Fruit fly (Drosophila melanogaster): ENCODE measurements around the gene CG34277.

CG34277 gene

DNA sequence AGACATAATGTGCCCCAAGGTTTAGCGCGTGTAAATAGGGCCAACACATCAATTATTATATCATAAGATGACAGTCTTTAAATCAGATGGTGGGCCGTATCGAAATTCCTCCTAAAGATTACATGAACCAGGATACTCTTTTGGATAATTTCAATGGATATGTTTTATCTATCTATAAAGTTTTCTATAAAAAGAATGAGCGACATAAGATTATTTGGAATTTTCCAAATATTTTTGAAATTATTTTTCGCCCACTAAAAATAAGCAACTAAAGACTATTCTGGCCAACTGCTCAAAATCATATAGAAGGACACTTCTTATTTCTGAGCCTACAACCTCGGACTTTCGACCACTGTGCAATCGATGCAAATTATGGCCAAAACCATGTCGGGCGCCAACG is 39.0 kb upstream of the CG34277 start:
- TF ChIP-seq fd85E (GFP tag; optimal IDR thresholded peaks at IDR 0.05) = no peak
- TF ChIP-seq ss (GFP tag; optimal IDR thresholded peaks at IDR 0.05) = no peak
- TF ChIP-seq CG34406 (GFP tag; optimal IDR thresholded peaks at IDR 0.05) = no peak
- peak; percentile 30 for TF ChIP-seq pdm3 (GFP tag; optimal IDR thresholded peaks at IDR 0.05)
- no peak for TF ChIP-seq CG11762 (GFP tag; optimal IDR thresholded peaks at IDR 0.05; ENCODE audit: insufficient read depth)
- peak; percentile 33 for TF ChIP-seq spab (GFP tag; optimal IDR thresholded peaks at IDR 0.05)
- TF ChIP-seq Sox102F (GFP tag; optimal IDR thresholded peaks at IDR 0.05) = no peak
- peak; percentile 29 for TF ChIP-seq lz (GFP tag; optimal IDR thresholded peaks at IDR 0.05)
- no peak for TF ChIP-seq Smox (GFP tag; optimal IDR thresholded peaks at IDR 0.05)
- peak; percentile 39; the same call in 1 of the 3 replicates for TF ChIP-seq CG6163 (GFP tag; IDR thresholded peaks at IDR 0.05)
- TF ChIP-seq CG6854 (GFP tag; optimal IDR thresholded peaks at IDR 0.05) = no peak
- no peak for TF ChIP-seq Sox14 (GFP tag; optimal IDR thresholded peaks at IDR 0.05)
- TF ChIP-seq CG9139 (GFP tag; optimal IDR thresholded peaks at IDR 0.05) = no peak
- no peak for TF ChIP-seq topi (GFP tag; optimal IDR thresholded peaks at IDR 0.05)
- no peak; the same call in 1 of the 2 replicates for TF ChIP-seq CG15336 (GFP tag; IDR thresholded peaks at IDR 0.05)
- peak; percentile 58; the same call in 1 of the 3 replicates for TF ChIP-seq CG8119 (GFP tag; IDR thresholded peaks at IDR 0.05)
- TF ChIP-seq dac (GFP tag; optimal IDR thresholded peaks at IDR 0.05) = peak; percentile 25
- no peak for TF ChIP-seq fkh (GFP tag; optimal IDR thresholded peaks at IDR 0.05)
- TF ChIP-seq Lpt (GFP tag; optimal IDR thresholded peaks at IDR 0.05) = no peak
- 0 out of 3 replicates have a peak, but pooled peaks have one; percentile 27 for TF ChIP-seq eg (GFP tag; IDR thresholded peaks at IDR 0.05)
- TF ChIP-seq CG3032 (tag; optimal IDR thresholded peaks at IDR 0.05) = peak; percentile 17
- peak; percentile 8 for TF ChIP-seq Met (GFP tag; optimal IDR thresholded peaks at IDR 0.05)
- TF ChIP-seq CG6792 (GFP tag; optimal IDR thresholded peaks at IDR 0.05) = peak; percentile 9
- peak in 1 of 2 experiments; percentile 44 for TF ChIP-seq salr (GFP tag; optimal IDR thresholded peaks at IDR 0.05)
- TF ChIP-seq Blimp-1 (GFP tag; optimal IDR thresholded peaks at IDR 0.05) = no peak
- peak; percentile 12 for TF ChIP-seq CG10669 (GFP tag; optimal IDR thresholded peaks at IDR 0.05)
- peak; percentile 50 for TF ChIP-seq CG10631 (GFP tag; optimal IDR thresholded peaks at IDR 0.05)
- no peak for TF ChIP-seq Hr38 (GFP tag; optimal IDR thresholded peaks at IDR 0.05)
- no peak for TF ChIP-seq CG8319 (GFP tag; optimal IDR thresholded peaks at IDR 0.05)
- TF ChIP-seq cyc (GFP tag; optimal IDR thresholded peaks at IDR 0.05) = no peak
- no peak for TF ChIP-seq CG31627 (GFP tag; optimal IDR thresholded peaks at IDR 0.05)
- no peak for TF ChIP-seq net (GFP tag; optimal IDR thresholded peaks at IDR 0.05)
- no peak for TF ChIP-seq dsx (GFP tag; optimal IDR thresholded peaks at IDR 0.05; ENCODE audit: poor library complexity, severe bottlenecking)
- peak; percentile 90 for TF ChIP-seq Eip78C (GFP tag)
- no peak for TF ChIP-seq Gug (GFP tag; IDR thresholded peaks at IDR 0.05)
- no peak for TF ChIP-seq CG6808 (GFP tag; optimal IDR thresholded peaks at IDR 0.05)
- TF ChIP-seq Eip93F (GFP tag; optimal IDR thresholded peaks at IDR 0.05) = no peak
- TF ChIP-seq CG7368 (GFP tag; optimal IDR thresholded peaks at IDR 0.05) = no peak
- no peak for TF ChIP-seq CG11294 (GFP tag; IDR thresholded peaks at IDR 0.05)
- peak; percentile 19 for TF ChIP-seq esn (GFP tag; optimal IDR thresholded peaks at IDR 0.05)
- TF ChIP-seq acj6 (GFP tag; optimal IDR thresholded peaks at IDR 0.05) = peak; percentile 39
- no peak for TF ChIP-seq Ets21C (GFP tag; optimal IDR thresholded peaks at IDR 0.05)
- TF ChIP-seq Sox15 (GFP tag; optimal IDR thresholded peaks at IDR 0.05) = no peak
- TF ChIP-seq Eip75B (GFP tag; optimal IDR thresholded peaks at IDR 0.05) = peak; percentile 3
- peak; percentile 74 for TF ChIP-seq Hr4 (GFP tag; optimal IDR thresholded peaks at IDR 0.05)
- TF ChIP-seq Ets96B (tag; optimal IDR thresholded peaks at IDR 0.05) = peak; percentile 52
- TF ChIP-seq CG11902 (GFP tag; optimal IDR thresholded peaks at IDR 0.05) = no peak
- TF ChIP-seq CG1621 (tag; optimal IDR thresholded peaks at IDR 0.05) = no peak
- no peak for TF ChIP-seq fd59A (GFP tag; optimal IDR thresholded peaks at IDR 0.05)
- TF ChIP-seq Hr39 (GFP tag; optimal IDR thresholded peaks at IDR 0.05) = peak; percentile 4
- TF ChIP-seq CG8632 (GFP tag; optimal IDR thresholded peaks at IDR 0.05) = no peak
- TF ChIP-seq OdsH (GFP tag; optimal IDR thresholded peaks at IDR 0.05) = peak; percentile 47

Data from whole organism, prepupa.